Worm (Caenorhabditis elegans): ENCODE results near the gene C04B4.6.

DNA sequence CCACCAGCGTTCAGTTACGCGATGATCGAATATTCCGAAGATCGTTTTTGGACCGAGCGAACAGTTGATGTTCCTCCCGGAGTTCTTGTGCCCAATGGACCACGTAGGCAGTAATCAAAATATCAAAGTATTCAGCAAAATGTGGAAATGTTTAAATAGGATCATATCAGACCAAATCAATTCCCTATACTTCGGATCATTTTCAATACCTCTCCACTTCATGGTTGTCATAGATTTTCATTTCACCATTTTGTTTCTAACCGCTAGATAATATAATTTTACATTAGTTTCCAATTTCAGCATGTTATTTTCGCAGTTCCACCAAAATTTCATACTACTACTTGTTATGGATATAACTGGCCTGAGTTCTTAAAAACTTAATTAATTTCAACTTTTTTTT lies 42.1 kb upstream of the C04B4.6 start:
- no peak for TF ChIP-seq ces-1 (GFP tag; optimal IDR thresholded peaks at IDR 0.05)
- no peak for TF ChIP-seq ztf-11 (tag; optimal IDR thresholded peaks at IDR 0.05)
- no peak for TF ChIP-seq snpc-4 (tag; optimal IDR thresholded peaks at IDR 0.05)
- no peak for TF ChIP-seq unc-62 (GFP tag; optimal IDR thresholded peaks at IDR 0.05)
- no peak for TF ChIP-seq mab-5 (tag; optimal IDR thresholded peaks at IDR 0.05)
- TF ChIP-seq lin-13 (tag; optimal IDR thresholded peaks at IDR 0.05), result no peak
- TF ChIP-seq mep-1 (tag; optimal IDR thresholded peaks at IDR 0.05), result no peak

All from whole organism, mixed stage, embryonic.